Fruit fly (Drosophila melanogaster): ENCODE results near the gene CG43439.

DNA sequence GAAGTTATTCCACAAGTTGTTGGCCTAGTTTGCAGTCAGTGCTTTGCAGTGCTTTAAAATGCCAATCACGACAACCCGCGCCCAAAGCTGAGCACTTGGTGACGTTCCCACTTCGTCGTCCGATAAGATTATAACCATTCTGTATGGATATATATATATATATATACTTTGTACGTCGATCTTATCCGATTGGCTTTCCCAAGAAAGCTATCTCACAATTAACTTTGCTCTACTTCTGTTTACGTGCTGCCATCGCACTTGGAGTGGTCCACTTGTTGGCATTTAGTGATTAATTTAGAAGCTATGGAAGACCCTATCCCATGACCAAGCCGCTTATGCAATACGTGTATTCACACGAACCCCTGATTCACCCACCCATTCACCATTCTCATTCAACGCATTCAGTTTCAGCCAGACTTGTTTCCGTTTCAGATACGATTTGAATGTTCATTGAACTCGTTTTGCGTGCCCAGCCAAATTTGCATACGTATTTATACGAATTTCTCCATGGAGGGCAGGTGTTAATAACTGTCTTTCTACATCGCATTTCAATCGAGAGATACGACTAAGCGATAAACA is 22.3 kb downstream of the CG43439 start:
- TF ChIP-seq usp (GFP tag; optimal IDR thresholded peaks at IDR 0.05) (no peak), Dll (optimal IDR thresholded peaks at IDR 0.05) (no peak), psq (optimal IDR thresholded peaks at IDR 0.05) (no peak), pan (optimal IDR thresholded peaks at IDR 0.05) (no peak), CG8478 (optimal IDR thresholded peaks at IDR 0.05) (no peak)

Data from whole organism.